Fruit fly (Drosophila melanogaster): Measurements from ENCODE around the gene CG14194.
A peak's percentile ranks its signal among the peaks of the same experiment; 100 is the strongest.

CG14194 gene

DNA sequence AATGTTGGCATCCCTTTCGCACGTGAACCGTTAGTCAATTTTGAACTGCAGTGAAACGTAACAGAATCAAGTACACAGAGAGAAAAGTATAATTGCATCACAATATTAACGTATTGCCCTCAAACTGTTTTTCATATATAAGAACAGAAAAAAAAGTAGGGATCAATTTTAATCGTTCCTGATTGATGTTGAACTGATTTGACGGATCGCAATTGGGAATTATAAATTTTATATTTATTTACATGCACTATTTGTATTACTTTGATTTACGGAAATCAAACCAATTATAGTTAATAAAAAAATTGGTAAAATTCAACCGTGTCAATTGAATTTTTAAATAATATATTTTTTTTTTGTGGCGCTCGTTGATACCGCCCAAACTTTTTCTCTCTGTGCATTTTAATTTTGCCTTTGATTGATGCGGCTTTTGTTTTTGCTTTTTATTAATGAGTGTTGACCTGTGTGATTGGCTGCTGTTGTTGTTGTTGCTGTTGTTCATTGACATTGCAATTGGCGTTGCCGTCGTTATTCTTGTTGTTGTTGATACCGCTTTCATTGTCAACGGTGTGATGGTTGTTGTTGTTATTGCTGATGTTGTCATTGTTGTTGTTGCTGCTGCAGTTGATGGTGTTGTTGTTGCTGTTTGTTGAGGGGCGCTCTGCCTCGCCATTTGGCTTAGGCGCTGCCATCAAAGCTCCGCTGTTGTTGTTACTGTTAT, 40.6 kb upstream of the CG14194 start:
- TF ChIP-seq Dfd (GFP tag; optimal IDR thresholded peaks at IDR 0.05): peak; percentile 70
- TF ChIP-seq dmrt93B (GFP tag; optimal IDR thresholded peaks at IDR 0.05): peak; percentile 65
- no peak for TF ChIP-seq N (GFP tag; optimal IDR thresholded peaks at IDR 0.05)
- TF ChIP-seq Abd-B (GFP tag; optimal IDR thresholded peaks at IDR 0.05): no peak
- no peak for TF ChIP-seq pan (optimal IDR thresholded peaks at IDR 0.05)
- no peak for TF ChIP-seq Vsx2 (GFP tag; optimal IDR thresholded peaks at IDR 0.05; ENCODE audit: partially characterized antibody)
- TF ChIP-seq h (GFP tag; optimal IDR thresholded peaks at IDR 0.05): peak; percentile 64
- peak; percentile 33 for TF ChIP-seq br (GFP tag; optimal IDR thresholded peaks at IDR 0.05)
- TF ChIP-seq usp (GFP tag; optimal IDR thresholded peaks at IDR 0.05): no peak
- TF ChIP-seq OdsH (GFP tag; optimal IDR thresholded peaks at IDR 0.05): peak; percentile 70
- peak in 1 of 2 experiments; percentile 83 for TF ChIP-seq foxo (GFP tag; optimal IDR thresholded peaks at IDR 0.05)
- peak; percentile 64 for TF ChIP-seq fru (GFP tag; optimal IDR thresholded peaks at IDR 0.05)
- TF ChIP-seq Hr83 (GFP tag; optimal IDR thresholded peaks at IDR 0.05; ENCODE audit: poor library complexity, severe bottlenecking): no peak
- TF ChIP-seq CG9705 (GFP tag; optimal IDR thresholded peaks at IDR 0.05): peak; percentile 18
- no peak for TF ChIP-seq lola (GFP tag; optimal IDR thresholded peaks at IDR 0.05)
- peak; percentile 68 for TF ChIP-seq psq (GFP tag; optimal IDR thresholded peaks at IDR 0.05)
- TF ChIP-seq Jra (GFP tag; optimal IDR thresholded peaks at IDR 0.05): no peak
- peak; percentile 27 for TF ChIP-seq sage (GFP tag; optimal IDR thresholded peaks at IDR 0.05)
- no peak for TF ChIP-seq dl (GFP tag; optimal IDR thresholded peaks at IDR 0.05; ENCODE audit: insufficient read depth in 1 of 2, partially characterized antibody in 2 of 2)
- no peak for TF ChIP-seq tai (GFP tag; optimal IDR thresholded peaks at IDR 0.05)
- TF ChIP-seq CG32264 (GFP tag; optimal IDR thresholded peaks at IDR 0.05): no peak
- peak; percentile 63 for TF ChIP-seq Hnf4 (GFP tag; optimal IDR thresholded peaks at IDR 0.05)
- no peak for TF ChIP-seq dsf (GFP tag; optimal IDR thresholded peaks at IDR 0.05; ENCODE audit: borderline replicate concordance)
- TF ChIP-seq Mio (GFP tag; optimal IDR thresholded peaks at IDR 0.05): no peak
- no peak for TF ChIP-seq Hr78 (GFP tag; optimal IDR thresholded peaks at IDR 0.05)
- TF ChIP-seq Rel (GFP tag; optimal IDR thresholded peaks at IDR 0.05): no peak
- TF ChIP-seq Rel (tag; optimal IDR thresholded peaks at IDR 0.05): no peak
- TF ChIP-seq woc (GFP tag; optimal IDR thresholded peaks at IDR 0.05): peak; percentile 41
- TF ChIP-seq Sp1 (GFP tag; optimal IDR thresholded peaks at IDR 0.05): peak; percentile 77
- no peak for TF ChIP-seq jim (GFP tag; optimal IDR thresholded peaks at IDR 0.05)
- TF ChIP-seq brk (GFP tag; optimal IDR thresholded peaks at IDR 0.05): peak; percentile 23
- TF ChIP-seq HLH106 (tag; optimal IDR thresholded peaks at IDR 0.05): peak; percentile 74
- TF ChIP-seq GATAd (GFP tag; optimal IDR thresholded peaks at IDR 0.05): no peak
- TF ChIP-seq Dif (GFP tag; optimal IDR thresholded peaks at IDR 0.05; ENCODE audit: partially characterized antibody): no peak
- peak; percentile 58 for TF ChIP-seq ey (GFP tag; optimal IDR thresholded peaks at IDR 0.05)
- TF ChIP-seq sv (GFP tag; optimal IDR thresholded peaks at IDR 0.05): peak; percentile 68
- no peak for TF ChIP-seq Myc (optimal IDR thresholded peaks at IDR 0.05)
- no peak for TF ChIP-seq CrebA (GFP tag; optimal IDR thresholded peaks at IDR 0.05; ENCODE audit: borderline replicate concordance)
- peak; percentile 77 for TF ChIP-seq rgr (GFP tag; optimal IDR thresholded peaks at IDR 0.05)

DNA sequence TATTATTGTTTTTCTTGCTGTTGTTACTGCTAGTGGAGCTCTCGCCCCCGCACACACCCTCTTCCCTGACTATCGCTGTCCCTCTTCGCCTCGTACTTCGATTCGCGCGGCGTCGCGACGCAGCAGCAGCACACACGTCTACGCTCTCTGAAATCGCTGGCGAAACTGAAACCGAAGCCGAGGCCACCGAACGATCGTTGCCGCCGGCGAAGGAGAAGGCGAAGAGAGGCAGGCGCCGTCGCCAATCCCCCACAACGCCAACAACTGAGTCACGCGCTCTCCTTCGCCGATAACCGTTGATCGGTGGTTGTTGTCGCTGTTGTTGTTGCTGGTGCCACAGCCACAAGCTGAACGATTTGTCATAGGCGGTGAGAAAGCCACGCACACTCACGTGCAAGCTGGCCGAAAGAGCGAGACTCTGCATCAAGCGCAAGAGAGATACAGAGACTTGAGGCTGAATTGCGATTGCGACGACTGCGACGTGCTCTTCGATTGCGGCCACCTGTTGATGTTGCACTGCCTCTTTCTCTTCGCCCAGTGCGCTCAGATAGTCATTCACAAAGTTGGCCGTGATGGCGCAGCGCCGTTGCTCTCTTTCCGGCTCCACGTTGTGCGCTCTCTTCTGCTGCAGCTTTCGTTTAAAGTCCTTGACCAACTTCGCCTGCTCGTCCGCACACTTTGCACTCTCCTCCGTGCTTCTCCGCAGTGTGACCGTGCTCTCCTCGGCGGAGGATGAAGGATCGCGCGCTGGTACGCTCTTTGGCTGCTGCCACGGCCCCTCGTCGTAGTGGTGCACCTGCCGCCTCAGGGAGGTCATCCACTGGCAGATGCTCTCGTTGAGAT, 39.8 kb upstream of the CG14194 start:
- no peak for TF ChIP-seq foxo (GFP tag; optimal IDR thresholded peaks at IDR 0.05)
- TF ChIP-seq Sp1 (GFP tag; optimal IDR thresholded peaks at IDR 0.05): peak; percentile 23
- no peak for TF ChIP-seq dmrt93B (GFP tag; optimal IDR thresholded peaks at IDR 0.05)
- no peak for TF ChIP-seq pan (optimal IDR thresholded peaks at IDR 0.05)
- TF ChIP-seq rgr (GFP tag; optimal IDR thresholded peaks at IDR 0.05): no peak
- no peak for TF ChIP-seq psq (GFP tag; optimal IDR thresholded peaks at IDR 0.05)
- TF ChIP-seq dl (GFP tag; optimal IDR thresholded peaks at IDR 0.05; ENCODE audit: insufficient read depth in 1 of 2, partially characterized antibody in 2 of 2): peak; percentile 91 to 92
- no peak for TF ChIP-seq Myc (optimal IDR thresholded peaks at IDR 0.05)
- TF ChIP-seq brk (GFP tag; optimal IDR thresholded peaks at IDR 0.05): no peak
- no peak for TF ChIP-seq tai (GFP tag; optimal IDR thresholded peaks at IDR 0.05)
- TF ChIP-seq Vsx2 (GFP tag; optimal IDR thresholded peaks at IDR 0.05; ENCODE audit: partially characterized antibody): peak; percentile 38
- peak; percentile 69 for TF ChIP-seq Rel (GFP tag; optimal IDR thresholded peaks at IDR 0.05)
- TF ChIP-seq Rel (tag; optimal IDR thresholded peaks at IDR 0.05): peak; percentile 62
- peak; percentile 57 for TF ChIP-seq h (GFP tag; optimal IDR thresholded peaks at IDR 0.05)
- no peak for TF ChIP-seq Dfd (GFP tag; optimal IDR thresholded peaks at IDR 0.05)
- TF ChIP-seq fru (GFP tag; optimal IDR thresholded peaks at IDR 0.05): peak; percentile 49
- peak; percentile 30 for TF ChIP-seq Hnf4 (GFP tag; optimal IDR thresholded peaks at IDR 0.05)
- TF ChIP-seq N (GFP tag; optimal IDR thresholded peaks at IDR 0.05): no peak
- TF ChIP-seq Abd-B (GFP tag; optimal IDR thresholded peaks at IDR 0.05): no peak
- TF ChIP-seq br (GFP tag; optimal IDR thresholded peaks at IDR 0.05): peak; percentile 15
- TF ChIP-seq OdsH (GFP tag; optimal IDR thresholded peaks at IDR 0.05): no peak
- TF ChIP-seq Dif (GFP tag; optimal IDR thresholded peaks at IDR 0.05; ENCODE audit: partially characterized antibody): peak; percentile 91
- peak; percentile 93 for TF ChIP-seq Jra (GFP tag; optimal IDR thresholded peaks at IDR 0.05)
- no peak for TF ChIP-seq CG9705 (GFP tag; optimal IDR thresholded peaks at IDR 0.05)
- peak; percentile 33 for TF ChIP-seq CrebA (GFP tag; optimal IDR thresholded peaks at IDR 0.05; ENCODE audit: borderline replicate concordance)
- no peak for TF ChIP-seq sage (GFP tag; optimal IDR thresholded peaks at IDR 0.05)
- no peak for TF ChIP-seq ey (GFP tag; optimal IDR thresholded peaks at IDR 0.05)
- no peak for TF ChIP-seq HLH106 (tag; optimal IDR thresholded peaks at IDR 0.05)
- no peak for TF ChIP-seq sv (GFP tag; optimal IDR thresholded peaks at IDR 0.05)

Measured in whole organism, wandering third instar larva.